Worm (Caenorhabditis elegans): ENCODE measurements around the gene M163.5.
"Not testable (repeated sequence)": the region's sequence is repeated elsewhere in the genome, so short reads cannot be mapped to it uniquely, and the experiment has no call there.

The M163.5 gene

DNA sequence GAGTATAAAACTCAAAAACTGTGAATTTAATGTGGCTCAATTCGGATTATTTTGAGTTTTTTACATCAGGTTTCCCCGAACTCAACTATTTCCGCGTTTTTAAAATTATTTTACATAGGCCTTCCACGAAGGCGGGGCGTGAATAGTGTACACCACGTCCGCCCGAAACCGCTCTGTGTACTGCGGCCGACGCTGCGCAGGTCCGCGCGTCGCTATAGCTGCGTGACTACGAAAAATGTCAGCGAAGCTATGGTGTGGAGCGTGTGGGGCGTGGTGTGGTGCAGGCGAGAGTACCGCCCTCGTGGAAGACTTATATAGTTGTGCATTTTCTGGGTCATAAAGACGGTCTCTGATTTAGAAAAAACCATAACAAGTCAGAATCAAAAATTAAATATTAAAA lies 44.0 kb downstream of the M163.5 start:
- TF ChIP-seq sem-2 (GFP tag; optimal IDR thresholded peaks at IDR 0.05) (no peak), zip-8 (tag; optimal IDR thresholded peaks at IDR 0.05) (no peak), mab-5 (tag; optimal IDR thresholded peaks at IDR 0.05) (no peak), drap-1 (GFP tag; optimal IDR thresholded peaks at IDR 0.05) (no peak), M03D4.4 (tag; optimal IDR thresholded peaks at IDR 0.05) (no peak), unc-120 (tag; optimal IDR thresholded peaks at IDR 0.05; ENCODE audit: poor library complexity, severe bottlenecking) (no peak), nhr-76 (tag; optimal IDR thresholded peaks at IDR 0.05) (no peak), lin-32 (GFP tag; optimal IDR thresholded peaks at IDR 0.05) (no peak), nhr-2 (tag; optimal IDR thresholded peaks at IDR 0.05) (no peak), mep-1 (tag; optimal IDR thresholded peaks at IDR 0.05) (no peak), cnd-1 (tag; optimal IDR thresholded peaks at IDR 0.05) (no peak)

ce11 chrX:14520463-14520862 lies 46.6 kb downstream of the M163.5 start, which contains the start of gene D1025.1:
Gene D1025.1 (plus strand): TSS chrX:14520763.
- TF ChIP-seq tbx-8 (GFP tag; optimal IDR thresholded peaks at IDR 0.05) (no peak), cnd-1 (tag; optimal IDR thresholded peaks at IDR 0.05) (no peak), snpc-4 (tag; optimal IDR thresholded peaks at IDR 0.05) (no peak), M03D4.4 (tag; optimal IDR thresholded peaks at IDR 0.05) (no peak), lin-32 (GFP tag; optimal IDR thresholded peaks at IDR 0.05) (no peak), zip-8 (tag; optimal IDR thresholded peaks at IDR 0.05) (no peak), nhr-2 (tag; optimal IDR thresholded peaks at IDR 0.05) (no peak), nhr-12 (tag; optimal IDR thresholded peaks at IDR 0.05) (no peak)

DNA sequence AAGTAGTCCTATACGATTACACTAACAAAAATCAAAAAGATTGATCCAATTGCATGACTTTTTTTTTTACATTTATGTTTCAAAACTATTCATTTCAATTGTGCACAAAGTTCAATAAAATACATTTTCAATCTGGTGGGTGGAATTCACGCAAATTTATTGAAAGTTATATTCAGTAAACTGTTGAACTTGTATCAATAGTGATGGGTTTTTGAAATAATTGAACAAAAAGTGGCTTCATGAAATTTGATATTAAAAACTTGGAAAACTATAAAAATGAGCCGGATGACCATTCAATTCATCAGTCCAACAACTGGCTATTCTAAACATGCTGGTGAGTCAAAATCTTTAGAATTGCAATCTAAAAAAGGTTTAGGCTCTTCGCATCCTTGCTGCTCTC lies 49.4 kb downstream of the M163.5 start, which contains the start of gene nspc-16:
Gene nspc-16, plus strand, starts transcription at position 301 of the 400 bp plus-strand sequence.
- TF ChIP-seq nhr-2 (tag; optimal IDR thresholded peaks at IDR 0.05): no peak
- no peak for TF ChIP-seq sptf-1 (tag; optimal IDR thresholded peaks at IDR 0.05)
- no peak for TF ChIP-seq cnd-1 (tag; optimal IDR thresholded peaks at IDR 0.05)
- TF ChIP-seq mab-5 (tag; optimal IDR thresholded peaks at IDR 0.05): no peak
- TF ChIP-seq flh-1 (GFP tag; optimal IDR thresholded peaks at IDR 0.05): no peak
- no peak for TF ChIP-seq hlh-1 (tag; optimal IDR thresholded peaks at IDR 0.05)
- TF ChIP-seq elt-1 (tag; optimal IDR thresholded peaks at IDR 0.05; ENCODE audit: borderline replicate concordance, insufficient read depth): no peak
- TF ChIP-seq unc-62 (GFP tag; optimal IDR thresholded peaks at IDR 0.05): no peak
- no peak for TF ChIP-seq bed-3 (GFP tag; optimal IDR thresholded peaks at IDR 0.05)
- TF ChIP-seq lin-13 (tag; optimal IDR thresholded peaks at IDR 0.05): no peak
- no peak for TF ChIP-seq lin-32 (GFP tag; optimal IDR thresholded peaks at IDR 0.05)
- no peak for TF ChIP-seq nhr-12 (tag; optimal IDR thresholded peaks at IDR 0.05)
- no peak for TF ChIP-seq blmp-1 (tag; optimal IDR thresholded peaks at IDR 0.05)
- TF ChIP-seq M03D4.4 (tag; optimal IDR thresholded peaks at IDR 0.05): no peak
- no peak for TF ChIP-seq ceh-43 (GFP tag; optimal IDR thresholded peaks at IDR 0.05)
- TF ChIP-seq zip-8 (tag; optimal IDR thresholded peaks at IDR 0.05): no peak
- no peak for TF ChIP-seq lsy-2 (tag; optimal IDR thresholded peaks at IDR 0.05)
- TF ChIP-seq ces-1 (GFP tag; optimal IDR thresholded peaks at IDR 0.05): no peak
- TF ChIP-seq unc-39 (tag; optimal IDR thresholded peaks at IDR 0.05): no peak
- no peak for TF ChIP-seq ztf-11 (tag; optimal IDR thresholded peaks at IDR 0.05)

- TF ChIP-seq nhr-237, mls-2, mab-5 (tag; optimal IDR thresholded peaks at IDR 0.05): not testable (repeated sequence)
Observed at ce11 chrX:14525081-14525324, 51.2 kb downstream of the M163.5 start, which contains the start of gene nspc-17. Gene nspc-17 (minus strand): TSS chrX:14525181.

- TF ChIP-seq M03D4.4 (tag; optimal IDR thresholded peaks at IDR 0.05) (peak; percentile 68), nhr-237 (tag; optimal IDR thresholded peaks at IDR 0.05) (peak; percentile 100), sem-2 (GFP tag; optimal IDR thresholded peaks at IDR 0.05) (no peak), unc-62 (GFP tag; optimal IDR thresholded peaks at IDR 0.05) (peak; percentile 94), lin-32 (GFP tag; optimal IDR thresholded peaks at IDR 0.05) (peak; percentile 68), unc-120 (tag; optimal IDR thresholded peaks at IDR 0.05; ENCODE audit: poor library complexity, severe bottlenecking) (peak; percentile 93), mep-1 (tag; optimal IDR thresholded peaks at IDR 0.05) (peak; percentile 98), lin-13 (tag; optimal IDR thresholded peaks at IDR 0.05) (peak; percentile 94), ceh-83 (GFP tag; optimal IDR thresholded peaks at IDR 0.05) (peak; percentile 69), unc-39 (tag; optimal IDR thresholded peaks at IDR 0.05) (peak; percentile 80), lsy-2 (tag; optimal IDR thresholded peaks at IDR 0.05) (peak; percentile 91), zip-8 (tag; optimal IDR thresholded peaks at IDR 0.05) (no peak), bed-3 (GFP tag; optimal IDR thresholded peaks at IDR 0.05) (no peak), pha-4 (tag; optimal IDR thresholded peaks at IDR 0.05) (peak; percentile 99), cnd-1 (tag; optimal IDR thresholded peaks at IDR 0.05) (peak; percentile 87), nhr-28 (tag; optimal IDR thresholded peaks at IDR 0.05) (peak; percentile 11), nhr-12 (tag; optimal IDR thresholded peaks at IDR 0.05) (peak; percentile 97), ceh-39 (tag; optimal IDR thresholded peaks at IDR 0.05) (peak; percentile 97), ceh-43 (GFP tag; optimal IDR thresholded peaks at IDR 0.05) (peak; percentile 62), flh-1 (GFP tag; optimal IDR thresholded peaks at IDR 0.05) (no peak), nhr-2 (tag; optimal IDR thresholded peaks at IDR 0.05) (peak; percentile 75), hlh-1 (tag; optimal IDR thresholded peaks at IDR 0.05) (peak; percentile 83), elt-1 (tag; optimal IDR thresholded peaks at IDR 0.05; ENCODE audit: borderline replicate concordance, insufficient read depth) (peak; percentile 74), ztf-11 (tag; optimal IDR thresholded peaks at IDR 0.05) (peak; percentile 96), snpc-4 (tag; optimal IDR thresholded peaks at IDR 0.05) (no peak), nhr-76 (tag; optimal IDR thresholded peaks at IDR 0.05) (peak; percentile 28), sptf-1 (tag; optimal IDR thresholded peaks at IDR 0.05) (peak; percentile 88), drap-1 (GFP tag; optimal IDR thresholded peaks at IDR 0.05) (peak; percentile 96), tbx-8 (GFP tag; optimal IDR thresholded peaks at IDR 0.05) (peak; percentile 39), mls-2 (tag; optimal IDR thresholded peaks at IDR 0.05) (peak; percentile 62), ham-2 (GFP tag; optimal IDR thresholded peaks at IDR 0.05) (peak; percentile 8), mab-5 (tag; optimal IDR thresholded peaks at IDR 0.05) (peak; percentile 90)
Observed at ce11 chrX:14525325-14526305, 51.8 kb downstream of the M163.5 start.
